Worm (Caenorhabditis elegans) whole organism, L1 larva: Measurements from ENCODE around the gene srg-60.

ENCODE experiments used
- aly-2 ChIP-seq: fragments of 150-350 bp; optimal IDR thresholded peaks from 2 replicates; lab custom pipeline; 2014; ENCODE audit warnings: missing biosample characterization, missing genetic modification characterization
- elt-2 ChIP-seq: sonication (generic microtip); optimal IDR thresholded peaks from 2 replicates; lab custom pipeline; 2016; ENCODE audit warnings: missing genetic modification characterization, mild to moderate bottlenecking, inconsistent platforms, missing compliant biosample characterization, missing genetic modification reagents
- jun-1 ChIP-seq: fragments of 150-350 bp; optimal IDR thresholded peaks from 2 replicates; lab custom pipeline; 2014; ENCODE audit warnings: missing biosample characterization, missing genetic modification reagents, missing genetic modification characterization
- lsy-2 ChIP-seq, 2 experiments: fragments of 150-350 bp; optimal IDR thresholded peaks; 2 replicates each; lab custom pipeline; 2014; ENCODE audit warnings: missing biosample characterization in 2 of 2, missing genetic modification characterization in 2 of 2
- nhr-237 ChIP-seq: fragments of 150-350 bp; optimal IDR thresholded peaks from 2 replicates; lab custom pipeline; 2014; ENCODE audit warnings: missing biosample characterization, missing genetic modification characterization
- unc-62 ChIP-seq: fragments of 150-350 bp; optimal IDR thresholded peaks from 2 replicates; lab custom pipeline; 2014; ENCODE audit warnings: missing biosample characterization, missing genetic modification reagents, missing genetic modification characterization
- ztf-11 ChIP-seq, 2 experiments: sonication (generic microtip); optimal IDR thresholded peaks; 2 replicates each; lab custom pipeline; 2016 to 2017; ENCODE audit warnings: missing genetic modification characterization in 2 of 2, missing biosample characterization in 1 of 2, missing compliant biosample characterization in 1 of 2

ce11 chrV:2697693-2698092, 24.8 kb downstream of the srg-60 start:
- TF ChIP-seq elt-2 (no peak), unc-62 (GFP tag; lab: Kevin White, UChicago) (no peak), ztf-11 (tag; optimal IDR thresholded peaks at IDR 0.05; lab: Kevin White, UChicago) (no peak), lsy-2 (tag; optimal IDR thresholded peaks at IDR 0.05; lab: Kevin White, UChicago) (no peak), nhr-237 (no peak), aly-2 (tag; lab: Kevin White, UChicago) (no peak), jun-1 (tag; lab: Kevin White, UChicago) (no peak)
